ENCODE assay signal across 1 fruit fly cellular context in genomic region chr3L:14071621-14072020, dm6.
A peak's percentile ranks its signal among the peaks of the same experiment; 100 is the strongest.
TF ChIP-seq lines count a peak whose summit lies in the region.

Gene Pex1 (plus strand): TSS chr3L:14071892.

TF ChIP-seq in whole organism, embryonic, 481 proteins besides CTCF, POLR2A, EP300 and RAD21 (continued from another document):
- peak; percentile 54; the same call in 1 of the 3 replicates for TF ChIP-seq row (GFP tag; IDR thresholded peaks at IDR 0.05; lab: Robert Waterston, UW)
- no peak for TF ChIP-seq CG6689 (GFP tag; IDR thresholded peaks at IDR 0.05; lab: Robert Waterston, UW)
- TF ChIP-seq Dbx (GFP tag; IDR thresholded peaks at IDR 0.05; lab: Robert Waterston, UW), result peak; percentile 58; the same call in 2 of the 3 replicates
- no peak for TF ChIP-seq run (tag; optimal IDR thresholded peaks at IDR 0.05; lab: Kevin White, UChicago)
- TF ChIP-seq CG6272 (GFP tag; IDR thresholded peaks at IDR 0.05; lab: Robert Waterston, UW), result no peak
- no peak for TF ChIP-seq Trl (optimal IDR thresholded peaks at IDR 0.05; lab: Kevin White, UChicago)
- peak; percentile 15 for TF ChIP-seq Trl (GFP tag; optimal IDR thresholded peaks at IDR 0.05; lab: Kevin White, UChicago)
- TF ChIP-seq Hr78 (GFP tag; optimal IDR thresholded peaks at IDR 0.05; lab: Kevin White, UChicago), result no peak
- peak; percentile 89 for TF ChIP-seq Med (GFP tag; lab: Kevin White, UChicago)
- peak; percentile 88 for TF ChIP-seq sna (GFP tag; IDR thresholded peaks at IDR 0.05; lab: Robert Waterston, UW; ENCODE audit: partially characterized antibody)
- peak; percentile 34; the same call in 1 of the 2 replicates for TF ChIP-seq stc (GFP tag; IDR thresholded peaks at IDR 0.05; lab: Robert Waterston, UW)
- no peak for TF ChIP-seq CG14965 (GFP tag; optimal IDR thresholded peaks at IDR 0.05; lab: Kevin White, UChicago; ENCODE audit: borderline replicate concordance)
